Worm (Caenorhabditis elegans) whole organism, L3 larva: ENCODE data around the gene adk-1.

Experiments used
- aly-2 ChIP-seq: fragments of 150-350 bp; optimal IDR thresholded peaks from 2 replicates; lab custom pipeline; 2014; ENCODE audit warnings: missing biosample characterization, missing genetic modification characterization
- ama-1 ChIP-seq: fragments of 150-350 bp; optimal IDR thresholded peaks from 2 replicates; lab custom pipeline; 2018
- ceh-16 ChIP-seq: sonication (generic microtip); optimal IDR thresholded peaks from 2 replicates; lab custom pipeline; 2017; ENCODE audit warnings: missing biosample characterization, missing genetic modification characterization
- ceh-28 ChIP-seq: fragments of 150-350 bp; optimal IDR thresholded peaks from 2 replicates; lab custom pipeline; 2014; ENCODE audit warnings: missing biosample characterization, missing genetic modification reagents, missing genetic modification characterization
- ceh-82 ChIP-seq: fragments of 150-350 bp; optimal IDR thresholded peaks from 2 replicates; lab custom pipeline; 2014; ENCODE audit warnings: missing biosample characterization, missing genetic modification characterization
- ceh-9 ChIP-seq: sonication (generic microtip); optimal IDR thresholded peaks from 2 replicates; lab custom pipeline; 2018; ENCODE audit warnings: missing biosample characterization, missing genetic modification characterization
- egl-5 ChIP-seq: fragments of 150-350 bp; optimal IDR thresholded peaks from 2 replicates; lab custom pipeline; 2017; ENCODE audit warnings: missing biosample characterization, missing genetic modification reagents, missing genetic modification characterization, inconsistent platforms
- elt-1 ChIP-seq: fragments of 150-350 bp; optimal IDR thresholded peaks from 2 replicates; lab custom pipeline; 2014; ENCODE audit warnings: missing biosample characterization, missing genetic modification characterization
- elt-2 ChIP-seq: sonication (generic microtip); optimal IDR thresholded peaks from 2 replicates; lab custom pipeline; 2016; ENCODE audit warnings: missing genetic modification reagents, mild to moderate bottlenecking, missing genetic modification characterization, missing compliant biosample characterization
- elt-3 ChIP-seq, 3 experiments: fragments of 150-350 bp in 1 of 3; sonication (generic microtip) in 2 of 3; optimal IDR thresholded peaks; 2 replicates in 2 of 3; 4 replicates in 1 of 3; lab custom pipeline; 2014 to 2017; ENCODE audit warnings: missing biosample characterization in 3 of 3, missing genetic modification characterization in 3 of 3
- eor-1 ChIP-seq, 2 experiments: fragments of 150-350 bp; optimal IDR thresholded peaks; 2 replicates each; lab custom pipeline; 2014 to 2018; ENCODE audit warnings: missing biosample characterization in 2 of 2, missing genetic modification characterization in 2 of 2
- fkh-2 ChIP-seq: fragments of 150-350 bp; optimal IDR thresholded peaks from 2 replicates; lab custom pipeline; 2014; ENCODE audit warnings: missing biosample characterization, missing genetic modification reagents, missing genetic modification characterization
- fos-1 ChIP-seq: fragments of 150-350 bp; optimal IDR thresholded peaks from 2 replicates; lab custom pipeline; 2014; ENCODE audit warnings: missing biosample characterization, missing genetic modification characterization
- hmg-11 ChIP-seq: sonication (generic microtip); optimal IDR thresholded peaks from 2 replicates; lab custom pipeline; 2016; ENCODE audit warnings: missing genetic modification characterization, missing compliant biosample characterization
- jun-1 ChIP-seq: fragments of 150-350 bp; optimal IDR thresholded peaks from 2 replicates; lab custom pipeline; 2014; ENCODE audit warnings: missing biosample characterization, missing genetic modification reagents, missing genetic modification characterization
- lin-15B ChIP-seq: fragments of 150-350 bp; optimal IDR thresholded peaks from 2 replicates; lab custom pipeline; 2014; ENCODE audit warnings: missing biosample characterization, missing genetic modification characterization
- lin-39 ChIP-seq: fragments of 150-350 bp; optimal IDR thresholded peaks from 2 replicates; lab custom pipeline; 2018; ENCODE audit warnings: missing biosample characterization, missing genetic modification reagents, missing genetic modification characterization
- lsy-12 ChIP-seq: sonication (generic microtip); optimal IDR thresholded peaks from 2 replicates; lab custom pipeline; 2016; ENCODE audit warnings: mild to moderate bottlenecking, missing genetic modification characterization, missing compliant biosample characterization
- mdl-1 ChIP-seq: fragments of 150-350 bp; optimal IDR thresholded peaks from 2 replicates; lab custom pipeline; 2014; ENCODE audit warnings: missing biosample characterization, missing genetic modification characterization
- mml-1 ChIP-seq: fragments of 150-350 bp; sonication (generic microtip); optimal IDR thresholded peaks from 3 replicates; lab custom pipeline; 2014; ENCODE audit warnings: missing biosample characterization, missing genetic modification characterization
- nfya-1 ChIP-seq: sonication (generic microtip); optimal IDR thresholded peaks from 2 replicates; lab custom pipeline; 2017; ENCODE audit warnings: missing genetic modification characterization, mild to moderate bottlenecking, missing compliant biosample characterization, antibody characterized with exemption, moderate library complexity; ENCODE audit not compliant: insufficient read depth
- nhr-11 ChIP-seq: fragments of 150-350 bp; optimal IDR thresholded peaks from 2 replicates; lab custom pipeline; 2014; ENCODE audit warnings: missing biosample characterization, missing genetic modification characterization
- nhr-12 ChIP-seq: fragments of 150-350 bp; optimal IDR thresholded peaks from 2 replicates; lab custom pipeline; 2014; ENCODE audit warnings: missing biosample characterization, missing genetic modification characterization
- nhr-23 ChIP-seq: fragments of 150-350 bp; optimal IDR thresholded peaks from 2 replicates; lab custom pipeline; 2014; ENCODE audit warnings: missing biosample characterization, missing genetic modification reagents, missing genetic modification characterization
- nhr-237 ChIP-seq: fragments of 150-350 bp; optimal IDR thresholded peaks from 2 replicates; lab custom pipeline; 2014; ENCODE audit warnings: missing biosample characterization, missing genetic modification characterization
- nhr-25 ChIP-seq: sonication (generic microtip); optimal IDR thresholded peaks from 2 replicates; lab custom pipeline; 2017; ENCODE audit warnings: missing biosample characterization, missing genetic modification characterization
- nhr-28 ChIP-seq: fragments of 150-350 bp; optimal IDR thresholded peaks from 2 replicates; lab custom pipeline; 2014; ENCODE audit warnings: missing biosample characterization, missing genetic modification characterization
- nhr-43 ChIP-seq: sonication (generic microtip); optimal IDR thresholded peaks from 2 replicates; lab custom pipeline; 2016; ENCODE audit warnings: mild to moderate bottlenecking, missing genetic modification characterization, missing compliant biosample characterization; ENCODE audit not compliant: poor library complexity, severe bottlenecking
- nhr-76 ChIP-seq: fragments of 150-350 bp; sonication (generic microtip); optimal IDR thresholded peaks from 5 replicates; lab custom pipeline; 2014; ENCODE audit warnings: missing biosample characterization, missing genetic modification characterization
- nhr-77 ChIP-seq: fragments of 150-350 bp; optimal IDR thresholded peaks from 2 replicates; lab custom pipeline; 2014; ENCODE audit warnings: missing biosample characterization, missing genetic modification characterization
- tbx-2 ChIP-seq: sonication (generic microtip); optimal IDR thresholded peaks from 2 replicates; lab custom pipeline; 2016; ENCODE audit warnings: mild to moderate bottlenecking, missing genetic modification characterization, missing compliant biosample characterization
- unc-39 ChIP-seq: sonication (generic microtip); optimal IDR thresholded peaks from 4 replicates; lab custom pipeline; 2017; ENCODE audit warnings: missing biosample characterization, missing genetic modification characterization
- unc-62 ChIP-seq: fragments of 150-350 bp; sonication (generic microtip); optimal IDR thresholded peaks from 4 replicates; lab custom pipeline; 2014; ENCODE audit warnings: missing biosample characterization, missing genetic modification reagents, missing genetic modification characterization
- zag-1 ChIP-seq: fragments of 150-350 bp; optimal IDR thresholded peaks from 2 replicates; lab custom pipeline; 2014; ENCODE audit warnings: missing biosample characterization, missing genetic modification characterization

Gene adk-1

DNA sequence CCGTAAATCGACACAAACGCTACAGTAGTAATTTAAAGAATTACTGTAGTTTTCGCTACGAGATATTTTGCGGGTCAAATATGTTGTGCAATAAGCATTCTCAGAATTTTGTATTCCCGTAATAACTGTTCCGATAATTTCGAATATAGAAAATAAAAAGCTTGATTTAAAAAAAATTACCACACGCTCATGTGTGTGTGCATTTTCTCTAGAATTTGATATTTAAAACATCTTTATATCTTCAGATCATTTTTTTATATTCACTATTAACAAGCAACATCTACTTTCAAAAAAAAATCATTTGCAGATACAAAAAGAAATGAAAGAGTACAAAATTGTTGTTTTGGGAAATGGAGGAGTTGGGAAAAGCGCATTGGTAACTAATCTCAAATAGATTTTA lies 33.7 kb downstream of the adk-1 start, which contains the start of gene rap-3:
Gene rap-3, plus strand, starts transcription at position 301 of the 400 bp plus-strand sequence.
- TF ChIP-seq mml-1 (tag; lab: Kevin White, UChicago): no peak
- no peak for TF ChIP-seq egl-5 (tag; lab: Kevin White, UChicago)
- TF ChIP-seq elt-2 (tag; lab: Kevin White, UChicago): no peak
- no peak for TF ChIP-seq ceh-16 (tag; lab: Kevin White, UChicago)

DNA sequence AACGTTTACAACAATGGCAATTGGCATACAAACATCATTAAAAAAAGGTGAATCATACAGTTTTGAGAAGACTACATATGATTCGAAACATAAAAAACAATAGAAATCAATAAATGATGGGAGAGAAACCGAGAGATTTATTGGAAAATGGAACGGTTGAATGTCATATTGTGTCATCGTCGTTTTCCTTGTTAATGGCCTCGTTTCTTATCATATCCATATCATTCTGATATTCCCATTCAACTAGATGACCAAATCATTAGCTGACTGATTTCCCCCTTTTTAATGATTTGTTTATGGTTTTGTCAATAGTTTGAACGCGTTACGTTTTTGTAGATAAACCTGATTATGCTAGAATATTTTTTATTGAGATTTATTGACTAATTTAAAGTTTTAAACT lies 35.9 kb downstream of the adk-1 start:
- no peak for TF ChIP-seq ceh-16 (tag; lab: Kevin White, UChicago)
- no peak for TF ChIP-seq zag-1 (tag; lab: Kevin White, UChicago)
- TF ChIP-seq elt-3 (tag; optimal IDR thresholded peaks at IDR 0.05; lab: Kevin White, UChicago): peak in 1 of 3 experiments; percentile 80
- TF ChIP-seq nhr-77 (tag; lab: Kevin White, UChicago): no peak
- no peak for TF ChIP-seq lin-15B (tag; lab: Kevin White, UChicago)
- TF ChIP-seq nhr-25 (tag; lab: Kevin White, UChicago): no peak
- peak; percentile 12 for TF ChIP-seq ceh-28
- no peak for TF ChIP-seq unc-62 (GFP tag; lab: Kevin White, UChicago)
- no peak for TF ChIP-seq hmg-11
- no peak for TF ChIP-seq unc-39
- peak; percentile 54 for TF ChIP-seq nhr-23 (tag; lab: Kevin White, UChicago)
- no peak for TF ChIP-seq nhr-11 (tag; lab: Kevin White, UChicago)
- no peak for TF ChIP-seq fkh-2 (tag; lab: Kevin White, UChicago)
- TF ChIP-seq mdl-1 (tag; lab: Kevin White, UChicago): no peak
- TF ChIP-seq ama-1 (lab: Kevin White, UChicago): no peak
- no peak for TF ChIP-seq eor-1 (tag; optimal IDR thresholded peaks at IDR 0.05; lab: Kevin White, UChicago)
- no peak for TF ChIP-seq nhr-28
- no peak for TF ChIP-seq lsy-12 (tag; lab: Kevin White, UChicago)
- TF ChIP-seq nhr-43 (tag; lab: Kevin White, UChicago): peak; percentile 8
- no peak for TF ChIP-seq nhr-237
- TF ChIP-seq, all 47 proteins: peak for 4

DNA sequence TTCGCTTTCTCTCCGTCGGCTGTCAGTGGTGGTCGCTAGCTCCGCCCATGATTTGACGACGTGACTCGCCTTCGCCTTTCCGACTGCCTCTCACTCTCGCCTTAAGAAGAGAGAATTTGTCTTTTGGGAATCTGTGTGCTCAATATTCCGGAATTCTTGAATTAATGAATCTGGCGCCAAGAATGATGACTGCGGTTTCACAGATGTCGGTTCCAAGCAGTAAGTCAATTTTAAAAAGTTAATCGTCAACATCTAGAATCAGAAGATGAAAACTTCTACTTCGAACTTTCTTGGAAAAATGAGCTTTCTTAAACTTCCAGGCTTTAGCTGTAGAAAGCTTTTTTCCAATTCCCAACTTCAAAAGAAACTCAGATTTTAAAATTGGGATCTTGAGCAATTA lies 41.0 kb downstream of the adk-1 start, which contains the start of gene nhr-67:
Gene nhr-67, plus strand, starts transcription at position 97 of the 400 bp plus-strand sequence.
- TF ChIP-seq eor-1 (tag; optimal IDR thresholded peaks at IDR 0.05; lab: Kevin White, UChicago): no peak
- TF ChIP-seq egl-5 (tag; lab: Kevin White, UChicago): no peak
- no peak for TF ChIP-seq fkh-2 (tag; lab: Kevin White, UChicago)
- no peak for TF ChIP-seq nhr-12 (tag; lab: Kevin White, UChicago)
- peak; percentile 66 for TF ChIP-seq nfya-1 (tag; lab: Kevin White, UChicago)
- no peak for TF ChIP-seq ceh-82 (tag; lab: Kevin White, UChicago)
- TF ChIP-seq jun-1 (tag; lab: Kevin White, UChicago): no peak

DNA sequence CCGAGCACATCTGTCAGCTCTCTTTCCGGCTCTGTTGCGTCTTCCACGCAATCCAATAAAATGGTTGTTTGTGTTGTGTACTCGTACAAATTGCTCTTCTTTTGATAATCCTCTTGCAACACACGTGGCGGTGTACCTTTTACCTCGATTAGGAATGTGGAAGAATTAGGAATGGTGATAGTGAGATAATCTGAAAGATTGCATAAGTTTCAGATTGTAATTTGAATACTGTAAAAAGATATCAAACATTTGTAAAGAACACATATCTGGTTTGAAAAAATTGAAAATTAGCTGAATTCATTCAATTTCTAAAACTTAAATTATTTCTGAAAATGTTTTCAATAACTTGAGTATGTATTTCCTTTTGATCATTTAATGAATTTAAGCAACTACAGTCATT lies 45.8 kb downstream of the adk-1 start, which contains the start of gene C08F8.6:
Gene C08F8.6, minus strand, starts transcription at position 101 of the 400 bp plus-strand sequence.
- TF ChIP-seq lsy-12 (tag; lab: Kevin White, UChicago) (no peak), lin-39 (no peak), unc-62 (GFP tag; lab: Kevin White, UChicago) (no peak)

DNA sequence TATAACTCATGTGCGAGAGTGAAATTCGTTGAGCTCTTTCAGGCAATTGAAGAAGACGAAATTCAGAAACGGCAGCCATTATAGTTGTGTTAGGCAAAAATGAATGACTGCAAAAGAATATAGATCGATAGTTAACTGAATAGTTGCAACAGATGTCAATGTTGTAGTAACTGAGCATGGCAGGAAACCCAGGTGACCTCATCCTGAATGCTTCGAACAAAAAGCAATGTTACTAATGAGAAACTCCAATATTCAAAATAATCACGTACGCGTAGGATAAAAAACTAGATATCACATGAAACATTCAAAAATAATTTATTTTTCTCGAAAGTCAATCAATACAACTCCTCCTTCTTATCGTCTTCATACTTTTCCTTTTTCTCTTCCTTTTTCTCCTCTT lies 48.2 kb downstream of the adk-1 start, which contains the start of gene fbxb-9:
Gene fbxb-9, minus strand, starts transcription at position 101 of the 400 bp plus-strand sequence.
- TF ChIP-seq elt-1 (no peak), ceh-9 (tag; lab: Kevin White, UChicago) (no peak), nhr-28 (no peak), nhr-43 (tag; lab: Kevin White, UChicago) (no peak), mml-1 (tag; lab: Kevin White, UChicago) (no peak), aly-2 (tag; lab: Kevin White, UChicago) (no peak), nhr-76 (tag; lab: Kevin White, UChicago) (no peak), tbx-2 (tag; lab: Kevin White, UChicago) (no peak), fos-1 (no peak)
